Worm (Caenorhabditis elegans) whole organism, late embryonic: ENCODE measurements around the gene gpb-1.

ENCODE experiments used
- F13H6.1 ChIP-seq: sonication (generic microtip); optimal IDR thresholded peaks from 2 replicates; lab custom pipeline; 2016; ENCODE audit warnings: missing genetic modification characterization, missing compliant biosample characterization
- ama-1 ChIP-seq: fragments of 150-350 bp; optimal IDR thresholded peaks from 2 replicates; lab custom pipeline; 2014
- ceh-18 ChIP-seq: sonication (generic microtip); optimal IDR thresholded peaks from 2 replicates; lab custom pipeline; 2016; ENCODE audit warnings: missing genetic modification characterization, missing compliant biosample characterization
- ets-4 ChIP-seq: sonication (generic microtip); optimal IDR thresholded peaks from 2 replicates; lab custom pipeline; 2016; ENCODE audit warnings: missing genetic modification characterization, missing compliant biosample characterization
- hlh-30 ChIP-seq: sonication (generic microtip); optimal IDR thresholded peaks from 2 replicates; lab custom pipeline; 2017; ENCODE audit warnings: antibody characterized with exemption, missing genetic modification characterization, missing compliant biosample characterization; ENCODE audit not compliant: insufficient read depth
- rnt-1 ChIP-seq: sonication (generic microtip); optimal IDR thresholded peaks from 2 replicates; lab custom pipeline; 2016; ENCODE audit warnings: missing genetic modification characterization, missing compliant biosample characterization
- syd-9 ChIP-seq: sonication (generic microtip); optimal IDR thresholded peaks from 2 replicates; lab custom pipeline; 2016; ENCODE audit warnings: mild to moderate bottlenecking, missing genetic modification characterization, moderate library complexity, missing compliant biosample characterization

ce11 chrII:11727438-11727837, 21.0 kb downstream of the gpb-1 start:
- no peak for TF ChIP-seq F13H6.1 (tag; lab: Kevin White, UChicago)
- TF ChIP-seq rnt-1 (tag; lab: Kevin White, UChicago): no peak
- TF ChIP-seq ets-4: no peak
- no peak for TF ChIP-seq ceh-18 (tag; lab: Kevin White, UChicago)
- no peak for TF ChIP-seq hlh-30
- TF ChIP-seq syd-9 (tag; lab: Kevin White, UChicago): no peak
- TF ChIP-seq ama-1: no peak
